Worm (Caenorhabditis elegans): ENCODE results near the gene Y39A3A.2.
A peak's percentile ranks its signal among the peaks of the same experiment; 100 is the strongest.

Gene Y39A3A.2

DNA sequence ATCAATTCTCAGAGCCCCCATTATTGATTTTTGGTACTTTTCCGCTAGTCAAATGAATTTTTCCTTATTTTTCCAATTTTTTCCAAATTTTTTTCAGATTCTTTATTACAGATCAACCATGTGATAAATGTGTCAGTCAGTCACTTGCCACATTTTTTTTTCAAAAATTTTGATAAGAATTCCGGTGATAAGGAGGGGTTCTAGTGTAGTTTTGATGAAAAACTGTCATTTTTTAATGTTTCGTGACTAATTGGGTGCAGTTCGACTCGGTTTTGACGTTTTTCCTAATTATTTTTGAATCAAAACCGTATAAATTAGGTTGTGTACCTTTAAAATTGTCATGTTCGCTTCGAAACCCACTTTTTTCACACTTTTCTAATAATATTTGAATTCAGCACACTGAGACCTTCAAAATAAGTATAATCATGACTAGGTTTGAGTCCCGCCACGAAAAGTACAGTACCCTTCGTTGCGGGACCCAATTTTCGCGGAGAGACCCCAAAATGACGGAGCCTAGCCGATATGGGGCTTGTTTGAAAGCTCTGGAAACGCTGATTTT, 42.4 kb upstream of the Y39A3A.2 start:
- TF ChIP-seq fos-1 (tag; optimal IDR thresholded peaks at IDR 0.05) (peak; percentile 98), lin-39 (tag; optimal IDR thresholded peaks at IDR 0.05) (no peak), nhr-25 (tag; optimal IDR thresholded peaks at IDR 0.05) (no peak), crh-2 (tag; optimal IDR thresholded peaks at IDR 0.05) (peak; percentile 67)

DNA sequence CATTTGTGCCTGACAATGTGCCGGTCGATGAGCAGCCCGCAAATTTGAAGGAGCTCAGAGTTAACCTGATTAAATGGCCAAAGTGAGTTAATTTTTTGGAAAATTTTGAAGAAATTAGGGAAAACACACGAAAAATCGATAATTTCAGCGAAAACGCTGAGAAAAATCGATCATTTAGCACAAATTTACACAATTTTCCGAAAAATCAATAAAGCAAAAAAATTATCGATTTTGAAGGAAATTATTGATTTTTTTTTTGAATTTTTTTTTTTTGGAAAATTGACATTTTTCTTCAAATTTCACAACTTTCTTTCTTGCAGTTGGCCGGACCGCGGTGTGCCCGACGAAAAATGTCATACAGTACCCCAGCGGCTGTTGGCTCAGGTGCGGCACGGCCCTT, 40.7 kb upstream of the Y39A3A.2 start:
- TF ChIP-seq unc-39 (tag; optimal IDR thresholded peaks at IDR 0.05) (no peak), nhr-21 (tag; optimal IDR thresholded peaks at IDR 0.05) (no peak), ztf-11 (tag; optimal IDR thresholded peaks at IDR 0.05) (no peak), mbf-1 (tag; optimal IDR thresholded peaks at IDR 0.05) (no peak), skn-1 (tag; optimal IDR thresholded peaks at IDR 0.05) (no peak), lin-13 (GFP tag; optimal IDR thresholded peaks at IDR 0.05) (no peak), R02D3.7 (tag; optimal IDR thresholded peaks at IDR 0.05) (no peak), unc-62 (GFP tag; optimal IDR thresholded peaks at IDR 0.05) (no peak), C34F6.9 (tag; optimal IDR thresholded peaks at IDR 0.05) (no peak), ztf-4 (tag; optimal IDR thresholded peaks at IDR 0.05) (no peak)

DNA sequence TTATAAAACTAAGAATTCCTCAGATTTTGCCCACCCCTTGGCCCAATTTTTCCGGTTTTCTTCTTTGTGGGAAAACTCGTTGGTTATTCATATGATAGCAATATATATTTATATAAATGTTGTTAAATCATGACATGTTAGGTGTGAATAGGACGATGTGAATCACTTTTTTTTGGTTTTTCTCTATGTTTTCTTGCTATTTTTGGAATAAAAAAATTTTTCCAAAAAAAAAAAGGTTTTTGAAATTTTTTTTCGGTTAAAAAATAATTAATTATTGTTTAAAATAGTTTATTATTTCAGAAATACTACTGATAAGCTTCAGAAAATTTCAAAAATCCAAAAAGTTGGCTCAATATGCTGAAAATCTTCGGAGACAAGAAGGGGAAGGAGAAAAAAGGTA, 34.9 kb upstream of the Y39A3A.2 start, which contains the start of gene Y48G9A.9:
Y48G9A.9 (plus strand) TSS at position 301 of the 400 bp plus-strand sequence.
- TF ChIP-seq zag-1 (tag; optimal IDR thresholded peaks at IDR 0.05) (no peak), Y55F3AM.14 (GFP tag; optimal IDR thresholded peaks at IDR 0.05) (no peak), egl-27 (tag; optimal IDR thresholded peaks at IDR 0.05) (no peak), sem-4 (tag; optimal IDR thresholded peaks at IDR 0.05) (no peak), alr-1 (tag; optimal IDR thresholded peaks at IDR 0.05) (no peak), nhr-77 (tag; optimal IDR thresholded peaks at IDR 0.05) (no peak), ceh-82 (tag; optimal IDR thresholded peaks at IDR 0.05) (no peak), nhr-23 (tag; optimal IDR thresholded peaks at IDR 0.05) (no peak), nhr-11 (tag; optimal IDR thresholded peaks at IDR 0.05) (no peak), elt-1 (tag; optimal IDR thresholded peaks at IDR 0.05) (no peak), peb-1 (tag; optimal IDR thresholded peaks at IDR 0.05) (no peak)

DNA sequence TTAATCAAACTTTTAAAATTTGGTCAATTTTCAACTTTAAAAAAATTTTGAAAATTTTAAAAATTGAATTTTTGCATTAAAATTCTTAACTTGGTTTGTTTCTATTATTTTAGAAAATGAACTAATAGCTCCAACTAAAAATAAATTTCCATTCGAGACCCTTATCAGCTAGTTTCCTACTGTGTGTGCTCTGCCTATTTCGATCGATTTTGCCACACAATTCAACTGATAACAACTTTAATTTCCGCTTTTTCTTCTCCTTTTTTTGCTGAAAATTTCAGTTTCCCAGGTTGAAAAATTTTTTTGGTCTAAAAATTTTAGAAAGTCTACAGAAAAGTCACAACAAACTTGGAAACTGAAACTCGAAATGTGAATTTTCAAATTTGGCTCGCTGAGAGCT, 33.9 kb upstream of the Y39A3A.2 start:
- TF ChIP-seq fos-1 (tag; optimal IDR thresholded peaks at IDR 0.05) (peak; percentile 67), nhr-6 (tag; optimal IDR thresholded peaks at IDR 0.05) (no peak)

DNA sequence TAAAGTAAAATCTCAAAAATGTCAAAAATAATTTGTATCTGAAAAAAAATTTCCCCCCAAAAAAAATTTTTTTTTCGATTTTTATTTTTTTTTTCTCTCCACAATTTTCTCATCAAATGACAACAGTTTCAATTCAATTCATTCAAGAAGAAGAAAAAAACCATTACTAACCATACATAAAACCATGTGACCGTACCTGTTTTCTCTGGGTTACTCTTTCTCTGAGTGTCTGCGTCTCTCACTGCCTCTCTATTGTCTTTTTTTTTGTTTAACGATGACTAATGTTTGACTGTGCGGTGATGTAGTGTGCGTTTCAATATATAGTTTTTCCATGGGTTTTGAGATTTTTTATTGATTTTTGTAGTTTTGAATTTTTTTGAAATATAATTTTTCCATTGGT, 33.2 kb upstream of the Y39A3A.2 start:
- peak; percentile 63 for TF ChIP-seq sem-4 (tag; optimal IDR thresholded peaks at IDR 0.05)
- peak in 1 of 2 experiments; percentile 62 for TF ChIP-seq lsy-2 (tag; optimal IDR thresholded peaks at IDR 0.05)
- peak; percentile 27 for TF ChIP-seq ztf-4 (tag; optimal IDR thresholded peaks at IDR 0.05)
- no peak for TF ChIP-seq egl-27 (tag; optimal IDR thresholded peaks at IDR 0.05)
- TF ChIP-seq lin-13 (GFP tag; optimal IDR thresholded peaks at IDR 0.05) = peak; percentile 34
- TF ChIP-seq F13H6.1 (tag; optimal IDR thresholded peaks at IDR 0.05) = peak; percentile 73
- TF ChIP-seq lin-39 (tag; optimal IDR thresholded peaks at IDR 0.05) = no peak
- TF ChIP-seq nhr-25 (tag; optimal IDR thresholded peaks at IDR 0.05) = peak; percentile 87
- no peak for TF ChIP-seq nhr-237 (tag; optimal IDR thresholded peaks at IDR 0.05)
- no peak for TF ChIP-seq peb-1 (tag; optimal IDR thresholded peaks at IDR 0.05)
- TF ChIP-seq mab-5 (tag; optimal IDR thresholded peaks at IDR 0.05) = no peak
- TF ChIP-seq C34F6.9 (tag; optimal IDR thresholded peaks at IDR 0.05) = peak; percentile 64
- no peak for TF ChIP-seq snpc-4 (tag; optimal IDR thresholded peaks at IDR 0.05)
- TF ChIP-seq nhr-21 (tag; optimal IDR thresholded peaks at IDR 0.05) = peak; percentile 11
- TF ChIP-seq nhr-6 (tag; optimal IDR thresholded peaks at IDR 0.05) = peak; percentile 63
- no peak for TF ChIP-seq Y55F3AM.14 (GFP tag; optimal IDR thresholded peaks at IDR 0.05)
- TF ChIP-seq nhr-23 (tag; optimal IDR thresholded peaks at IDR 0.05) = no peak
- TF ChIP-seq fos-1 (tag; optimal IDR thresholded peaks at IDR 0.05) = peak; percentile 89
- TF ChIP-seq sma-9 (GFP tag; optimal IDR thresholded peaks at IDR 0.05) = no peak
- TF ChIP-seq sma-9 (tag; optimal IDR thresholded peaks at IDR 0.05) = no peak
- TF ChIP-seq crh-2 (tag; optimal IDR thresholded peaks at IDR 0.05) = peak; percentile 75
- TF ChIP-seq ztf-1 (GFP tag; conservative IDR thresholded peaks at IDR 0.05) = no peak
- TF ChIP-seq dmd-4 (tag; optimal IDR thresholded peaks at IDR 0.05) = no peak
- no peak for TF ChIP-seq skn-1 (tag; optimal IDR thresholded peaks at IDR 0.05)
- TF ChIP-seq zag-1 (tag; optimal IDR thresholded peaks at IDR 0.05) = no peak
- TF ChIP-seq elt-1 (tag; optimal IDR thresholded peaks at IDR 0.05) = no peak
- TF ChIP-seq nhr-10 (tag; optimal IDR thresholded peaks at IDR 0.05) = no peak
- TF ChIP-seq sma-3 (GFP tag; optimal IDR thresholded peaks at IDR 0.05) = peak; percentile 80
- no peak for TF ChIP-seq ceh-16 (tag; optimal IDR thresholded peaks at IDR 0.05)
- TF ChIP-seq gmeb-1 (tag; optimal IDR thresholded peaks at IDR 0.05) = peak; percentile 77
- TF ChIP-seq nhr-12 (tag; optimal IDR thresholded peaks at IDR 0.05) = no peak
- no peak for TF ChIP-seq aly-2 (tag; optimal IDR thresholded peaks at IDR 0.05)
- TF ChIP-seq ZK546.5 (tag; optimal IDR thresholded peaks at IDR 0.05) = no peak
- peak; percentile 59 for TF ChIP-seq nhr-129 (tag; optimal IDR thresholded peaks at IDR 0.05)
- TF ChIP-seq unc-39 (tag; optimal IDR thresholded peaks at IDR 0.05) = no peak
- no peak for TF ChIP-seq alr-1 (tag; optimal IDR thresholded peaks at IDR 0.05)
- TF ChIP-seq mbf-1 (tag; optimal IDR thresholded peaks at IDR 0.05) = no peak
- no peak for TF ChIP-seq ceh-82 (tag; optimal IDR thresholded peaks at IDR 0.05)
- no peak for TF ChIP-seq ztf-11 (tag; optimal IDR thresholded peaks at IDR 0.05)
- TF ChIP-seq R02D3.7 (tag; optimal IDR thresholded peaks at IDR 0.05) = no peak
- no peak for TF ChIP-seq lin-11 (tag; optimal IDR thresholded peaks at IDR 0.05)

Measured in whole organism, L2 larva.